Worm (Caenorhabditis elegans): ENCODE results near the gene srh-113.

The srh-113 gene

DNA sequence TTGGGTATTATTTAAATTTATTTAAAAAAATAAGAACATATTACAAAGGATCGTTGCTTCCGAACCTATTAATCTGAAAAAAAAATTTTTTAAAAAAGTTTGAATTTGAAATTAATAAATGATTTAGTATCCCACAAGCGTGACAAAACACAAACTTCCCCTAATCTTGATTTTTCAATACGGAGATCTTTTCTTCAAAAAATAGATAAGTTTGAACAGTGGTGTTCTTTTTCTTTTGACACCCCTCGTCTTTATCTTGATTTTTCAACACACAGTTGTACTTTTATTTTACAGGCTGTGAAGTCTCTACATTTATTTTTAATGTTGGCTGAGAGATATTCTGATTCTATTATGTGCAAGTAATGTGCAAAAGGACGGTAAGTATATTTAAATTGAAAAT, 23.5 kb downstream of the srh-113 start, which contains the start of gene T19C9.10:
Gene T19C9.10, plus strand, starts transcription at position 248 of the 400 bp plus-strand sequence.
- TF ChIP-seq attf-3 (GFP tag; conservative IDR thresholded peaks at IDR 0.05) (no peak), lag-1 (GFP tag; IDR thresholded peaks at IDR 0.05) (no peak), rcor-1 (GFP tag; IDR thresholded peaks at IDR 0.05) (no peak), tbp1 (GFP tag; optimal IDR thresholded peaks at IDR 0.05) (no peak), lin-54 (GFP tag; optimal IDR thresholded peaks at IDR 0.05) (no peak), aptf-2 (GFP tag; conservative IDR thresholded peaks at IDR 0.05) (no peak), C17E4.6 (GFP tag; IDR thresholded peaks at IDR 0.05) (no peak), cebp-2 (GFP tag; IDR thresholded peaks at IDR 0.05) (no peak)

- TF ChIP-seq nhr-80 (tag; optimal IDR thresholded peaks at IDR 0.05) (peak; percentile 55), ztf-28 (GFP tag; IDR thresholded peaks at IDR 0.05) (no peak)
These were observed 26.0 kb downstream of the srh-113 start, which contains the start of gene T19C9.8 for ce11 chrV:17238799-17239198. Gene T19C9.8, plus strand, starts transcription at chrV:17239097.

DNA sequence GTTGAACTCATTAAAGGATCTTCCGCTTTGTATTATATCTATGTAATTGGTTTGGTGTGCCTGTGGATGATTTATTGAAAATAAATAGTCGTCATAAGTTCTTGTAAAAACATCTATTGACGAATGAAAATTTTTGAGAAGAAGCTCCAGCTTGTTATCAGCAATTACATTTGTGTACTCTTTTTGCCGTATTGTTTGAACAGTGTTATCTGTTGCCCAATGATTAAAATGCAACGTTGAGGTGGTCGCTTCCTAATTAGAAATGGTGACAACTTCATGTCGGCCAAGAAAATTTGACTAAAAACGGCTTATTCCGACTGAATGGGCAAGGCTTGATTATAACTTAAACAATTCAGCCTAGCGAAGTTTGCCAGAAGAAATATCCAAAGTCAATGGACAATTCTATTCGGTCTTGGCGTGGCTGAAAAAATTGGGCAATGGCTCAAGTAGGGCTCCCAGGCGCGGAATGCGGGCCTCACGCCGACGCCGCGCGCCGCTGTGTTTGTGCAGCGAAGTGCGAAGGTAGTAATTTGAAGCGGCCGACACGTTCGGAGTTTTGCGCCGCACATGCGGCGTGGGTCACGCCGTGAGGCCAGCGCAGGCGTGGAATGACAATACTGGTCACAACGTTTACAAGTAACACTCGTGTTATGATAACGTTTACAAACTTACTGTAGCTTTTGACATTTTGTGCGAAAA, 27.9 kb downstream of the srh-113 start:
- no peak for TF ChIP-seq pbrm-1 (GFP tag; IDR thresholded peaks at IDR 0.05)
- TF ChIP-seq nhr-179 (tag; optimal IDR thresholded peaks at IDR 0.05): no peak
- TF ChIP-seq Y95B8A.8 (GFP tag; IDR thresholded peaks at IDR 0.05): no peak
- no peak for TF ChIP-seq madf-8 (GFP tag; conservative IDR thresholded peaks at IDR 0.05)
- TF ChIP-seq ama-1 (optimal IDR thresholded peaks at IDR 0.05): no peak
- no peak for TF ChIP-seq ama-1 (GFP tag; optimal IDR thresholded peaks at IDR 0.05)
- 0 out of 2 replicates have a peak, but pooled peaks have one; percentile 13 for TF ChIP-seq F37B4.10 (GFP tag; IDR thresholded peaks at IDR 0.05)
- no peak for TF ChIP-seq B0261.1 (tag; optimal IDR thresholded peaks at IDR 0.05)
- no peak for TF ChIP-seq rcor-1 (GFP tag; IDR thresholded peaks at IDR 0.05)
- no peak for TF ChIP-seq Y79H2A.3 (GFP tag; conservative IDR thresholded peaks at IDR 0.05)
- no peak for TF ChIP-seq lsy-27 (tag; optimal IDR thresholded peaks at IDR 0.05; ENCODE audit: borderline replicate concordance, insufficient read depth)
- no peak for TF ChIP-seq unc-130 (GFP tag; optimal IDR thresholded peaks at IDR 0.05)
- no peak for TF ChIP-seq lin-26 (GFP tag; IDR thresholded peaks at IDR 0.05)
- peak; percentile 82 for TF ChIP-seq zfh-2 (GFP tag; conservative IDR thresholded peaks at IDR 0.05)
- TF ChIP-seq lsl-1 (GFP tag; optimal IDR thresholded peaks at IDR 0.05): no peak
- TF ChIP-seq somi-1 (GFP tag; optimal IDR thresholded peaks at IDR 0.05): no peak
- 0 out of 2 replicates have a peak, but pooled peaks have one; percentile 45 for TF ChIP-seq sea-2 (GFP tag; IDR thresholded peaks at IDR 0.05)
- no peak for TF ChIP-seq gei-17 (GFP tag; optimal IDR thresholded peaks at IDR 0.05)

DNA sequence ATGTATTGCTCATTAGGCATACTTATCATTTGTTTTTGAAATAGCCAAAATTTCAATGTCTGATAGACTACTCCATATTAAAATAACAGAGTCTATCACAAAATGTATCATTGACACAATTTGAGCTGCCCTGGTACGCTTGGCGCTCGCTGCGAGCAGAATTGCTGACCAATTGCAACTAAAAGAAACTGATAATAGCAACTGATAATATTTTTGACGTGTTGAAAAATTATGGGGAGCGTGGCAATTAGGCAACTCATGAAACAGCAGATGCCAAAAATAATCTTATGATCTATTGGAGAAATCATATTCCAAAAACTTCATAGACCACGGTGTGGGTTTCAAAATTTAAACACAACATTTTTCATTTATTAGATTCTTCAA, 28.4 kb downstream of the srh-113 start:
- TF ChIP-seq Y56A3A.18 (GFP tag; IDR thresholded peaks at IDR 0.05) (no peak), nhr-80 (tag; optimal IDR thresholded peaks at IDR 0.05) (peak; percentile 71), snpc-4 (GFP tag; optimal IDR thresholded peaks at IDR 0.05) (no peak), snpc-4 (tag; optimal IDR thresholded peaks at IDR 0.05) (peak in 1 of 4 experiments; percentile 19)

DNA sequence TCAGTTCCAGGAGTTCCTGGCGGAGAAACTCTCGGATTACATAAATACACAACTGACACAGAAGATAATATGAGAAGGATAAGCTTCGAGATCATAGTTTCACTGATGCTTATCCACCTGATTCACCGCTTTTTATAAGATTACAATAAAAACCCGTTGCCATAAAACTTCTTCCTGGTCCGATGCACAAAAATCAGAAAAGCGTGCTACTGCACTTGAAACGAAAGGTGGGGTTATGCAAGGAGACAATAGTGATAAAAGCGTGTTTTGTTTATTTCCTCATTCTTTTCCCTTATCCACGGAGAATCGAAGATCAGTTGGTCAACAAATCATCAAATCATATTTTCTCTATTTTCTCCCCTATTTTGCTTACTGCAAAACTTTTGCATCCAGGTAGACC, 29.7 kb downstream of the srh-113 start, which contains the start of gene Y68A4B.3:
Gene Y68A4B.3, minus strand, starts transcription at position 101 of the 400 bp plus-strand sequence.
- TF ChIP-seq somi-1 (GFP tag; optimal IDR thresholded peaks at IDR 0.05): no peak
- no peak for TF ChIP-seq dpl-1 (GFP tag; optimal IDR thresholded peaks at IDR 0.05)
- TF ChIP-seq dpff-1 (tag; optimal IDR thresholded peaks at IDR 0.05): no peak
- TF ChIP-seq him-1 (tag; optimal IDR thresholded peaks at IDR 0.05): no peak
- TF ChIP-seq F39B2.1 (GFP tag; IDR thresholded peaks at IDR 0.05): no peak
- TF ChIP-seq atf-7 (tag; optimal IDR thresholded peaks at IDR 0.05): no peak
- no peak for TF ChIP-seq lsl-1 (GFP tag; optimal IDR thresholded peaks at IDR 0.05)
- no peak for TF ChIP-seq attf-5 (GFP tag; optimal IDR thresholded peaks at IDR 0.05)
- TF ChIP-seq ets-4 (GFP tag; optimal IDR thresholded peaks at IDR 0.05): no peak
- no peak for TF ChIP-seq zim-3 (tag; optimal IDR thresholded peaks at IDR 0.05)
- no peak for TF ChIP-seq unc-130 (GFP tag; optimal IDR thresholded peaks at IDR 0.05)
- no peak for TF ChIP-seq chd-7 (tag; optimal IDR thresholded peaks at IDR 0.05)
- TF ChIP-seq lir-1 (GFP tag; conservative IDR thresholded peaks at IDR 0.05): no peak
- no peak for TF ChIP-seq mel-28 (tag; optimal IDR thresholded peaks at IDR 0.05; ENCODE audit: borderline replicate concordance)
- TF ChIP-seq nhr-80 (tag; optimal IDR thresholded peaks at IDR 0.05): no peak
